Worm (Caenorhabditis elegans) whole organism, L4 larva: ENCODE data around the gene ceh-37.

Experiments
- ceh-28 ChIP-seq: fragments of 150-350 bp; optimal IDR thresholded peaks from 2 replicates; lab custom pipeline; 2014; ENCODE audit warnings: missing biosample characterization, missing genetic modification reagents, missing genetic modification characterization
- lin-15B ChIP-seq: fragments of 150-350 bp; sonication (generic microtip); optimal IDR thresholded peaks from 3 replicates; lab custom pipeline; 2014; ENCODE audit warnings: missing biosample characterization, missing genetic modification characterization
- lin-38 ChIP-seq: fragments of 200-800 bp; sonication (Bioruptor generic); IDR thresholded peaks from 2 replicates; pipeline ENCODE4 v1.3.6; 2022; ENCODE audit warnings: missing genetic modification reagents, missing genetic modification characterization, missing compliant biosample characterization

DNA sequence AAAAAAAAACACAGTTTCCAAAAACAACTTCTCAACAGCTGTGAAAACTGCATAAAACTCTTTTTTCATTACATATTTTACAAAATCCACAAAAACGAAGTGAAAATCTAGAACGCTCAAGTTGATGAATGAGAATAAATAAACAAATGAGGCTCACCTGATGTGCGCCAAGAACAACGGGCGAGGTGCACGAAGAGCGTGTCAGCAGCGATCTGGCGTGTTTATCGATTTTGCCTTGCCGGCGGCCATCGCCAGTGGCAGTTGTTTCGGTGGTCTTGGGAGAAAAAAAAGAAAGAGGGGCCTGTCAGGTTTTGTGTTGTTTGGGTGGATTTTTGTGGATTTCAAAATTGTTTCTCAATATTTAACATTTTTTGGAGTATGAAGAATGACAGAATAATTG, 34.0 kb downstream of the ceh-37 start, which contains the start of gene idhb-1:
- TF ChIP-seq lin-15B (tag; lab: Kevin White, UChicago) (no peak), lin-38 (no peak), ceh-28 (tag; lab: Kevin White, UChicago) (peak; percentile 51)
